Fruit fly (Drosophila melanogaster) whole organism, embryonic: ENCODE measurements around the gene CG8673.

Source experiments
- klu ChIP-seq: fragments of 200-800 bp; sonication (Bioruptor generic); IDR thresholded peaks from 2 replicates; pipeline ENCODE4 v1.3.6; 2022; ENCODE audit warnings: missing biosample characterization, missing genetic modification characterization
- pan ChIP-seq, 4 experiments: fragments of >200 bp in 3 of 4; fragments of 200-800 bp in 1 of 4; sonication (Bioruptor generic) in 1 of 4; optimal IDR thresholded peaks in 3 of 4; IDR thresholded peaks in 1 of 4; 2 replicates each; pipeline versions ENCODE4 v1.3.6 to Lab custom; 2017 to 2022; ENCODE audit warnings: missing biosample characterization in 2 of 4, missing genetic modification characterization in 2 of 4, mixed read lengths in 1 of 4

DNA sequence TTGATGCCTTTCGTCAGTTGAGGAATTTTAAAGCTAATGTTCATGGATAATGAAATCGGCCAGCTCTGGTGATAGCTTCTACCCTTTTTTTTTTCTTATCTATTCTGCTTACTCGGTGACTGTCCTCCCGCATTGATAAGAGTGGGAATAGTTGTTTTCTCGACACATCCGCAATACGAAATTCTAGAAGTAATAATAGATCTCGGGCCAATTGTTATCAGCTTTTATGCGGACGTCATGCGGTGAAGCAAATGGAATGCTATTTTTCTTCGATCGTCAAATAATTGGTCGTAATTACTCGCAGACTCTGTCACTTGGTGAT, 36.7 kb upstream of the CG8673 start:
- TF ChIP-seq klu (GFP tag; lab: Robert Waterston, UW), result no peak
- TF ChIP-seq pan (optimal IDR thresholded peaks at IDR 0.05; lab: Kevin White, UChicago), result no peak
- no peak for TF ChIP-seq pan (GFP tag; optimal IDR thresholded peaks at IDR 0.05 in 1 of 2, IDR thresholded peaks at IDR 0.05 in 1 of 2)
